Worm (Caenorhabditis elegans) whole organism, dauer: ENCODE data around the gene C05D9.9.

Experiments
- unc-62 ChIP-seq: sonication (generic microtip); optimal IDR thresholded peaks from 2 replicates; lab custom pipeline; 2017; ENCODE audit warnings: missing biosample characterization, missing genetic modification reagents, missing genetic modification characterization

Gene C05D9.9

ce11 chrX:1117252-1117651 lies 6.8 kb downstream of the C05D9.9 start:
- TF ChIP-seq unc-62 (GFP tag; lab: Kevin White, UChicago) = no peak

ce11 chrX:1115207-1115606 lies 8.8 kb downstream of the C05D9.9 start:
- TF ChIP-seq unc-62 (GFP tag; lab: Kevin White, UChicago) = no peak

ce11 chrX:1111603-1112002 lies 12.4 kb downstream of the C05D9.9 start, which contains the start of gene C05D9.3:
Gene C05D9.3, plus strand, starts transcription at chrX:1111903.
- no peak for TF ChIP-seq unc-62 (GFP tag; lab: Kevin White, UChicago)

ce11 chrX:1110723-1111122 lies 13.3 kb downstream of the C05D9.9 start:
- TF ChIP-seq unc-62 (GFP tag; lab: Kevin White, UChicago) = no peak

ce11 chrX:1108874-1109273 lies 15.2 kb downstream of the C05D9.9 start:
- TF ChIP-seq unc-62 (GFP tag; lab: Kevin White, UChicago) = no peak

- no peak for TF ChIP-seq unc-62 (GFP tag; lab: Kevin White, UChicago)
These were observed 16.3 kb downstream of the C05D9.9 start, which contains the start of gene C05D9.4 for ce11 chrX:1107758-1108157. Gene C05D9.4, plus strand, starts transcription at chrX:1108058.

ce11 chrX:1103702-1104262 lies 20.3 kb downstream of the C05D9.9 start, which contains the start of gene ife-4:
Gene ife-4, plus strand, starts transcription at chrX:1104212.
- no peak for TF ChIP-seq unc-62 (GFP tag; lab: Kevin White, UChicago)

DNA sequence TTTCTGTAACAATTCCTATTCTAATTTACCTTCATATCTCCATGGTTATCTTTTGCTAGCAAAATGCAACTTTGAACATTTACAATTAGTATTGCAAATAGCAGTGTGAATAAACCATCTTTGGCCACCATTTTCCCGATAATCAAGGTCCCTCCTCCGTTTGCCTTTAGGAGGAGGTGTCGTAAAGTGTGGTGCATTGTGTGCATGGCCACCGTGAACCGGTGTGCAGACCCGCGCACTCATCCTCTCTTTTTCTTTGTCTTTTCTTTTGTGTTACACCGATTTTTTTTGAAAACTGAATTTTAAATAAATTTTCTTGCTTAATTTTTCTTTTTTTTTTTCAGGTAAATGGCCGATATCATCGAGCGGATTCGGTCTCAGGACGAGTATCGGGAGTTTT lies 27.2 kb downstream of the C05D9.9 start, which contains the start of the genes pigx-1 and rme-6:
pigx-1 (minus strand) TSS at position 206 of the 400 bp plus-strand sequence.
rme-6 (plus strand) TSS at position 345 of the 400 bp plus-strand sequence.
- TF ChIP-seq unc-62 (GFP tag; lab: Kevin White, UChicago) = no peak

ce11 chrX:1094332-1094731 lies 29.7 kb downstream of the C05D9.9 start:
- TF ChIP-seq unc-62 (GFP tag; lab: Kevin White, UChicago) = no peak

DNA sequence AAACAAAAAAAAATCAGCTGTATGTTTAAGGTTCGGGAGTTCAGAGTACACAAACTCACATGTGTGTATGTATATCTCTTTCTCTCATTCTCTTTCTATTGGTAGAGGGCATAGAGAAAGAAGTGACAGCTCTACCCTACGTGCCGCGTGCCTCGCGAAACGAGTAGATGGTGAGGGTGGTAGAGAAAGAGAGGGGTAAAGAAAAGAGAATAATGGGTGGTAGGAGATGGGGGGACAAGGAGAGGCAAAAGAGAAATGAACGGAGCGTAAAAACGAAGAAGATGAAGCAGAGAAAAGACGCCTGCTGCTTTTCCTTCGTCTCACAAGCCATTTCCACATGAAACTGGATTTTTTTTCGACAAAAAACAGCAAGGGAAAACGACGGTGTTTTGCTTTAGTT lies 30.9 kb downstream of the C05D9.9 start:
- TF ChIP-seq unc-62 (GFP tag; lab: Kevin White, UChicago) = no peak

- no peak for TF ChIP-seq unc-62 (GFP tag; lab: Kevin White, UChicago)
These were observed 34.4 kb downstream of the C05D9.9 start for ce11 chrX:1089676-1090075.

ce11 chrX:1089133-1089532 lies 34.9 kb downstream of the C05D9.9 start:
- no peak for TF ChIP-seq unc-62 (GFP tag; lab: Kevin White, UChicago)

DNA sequence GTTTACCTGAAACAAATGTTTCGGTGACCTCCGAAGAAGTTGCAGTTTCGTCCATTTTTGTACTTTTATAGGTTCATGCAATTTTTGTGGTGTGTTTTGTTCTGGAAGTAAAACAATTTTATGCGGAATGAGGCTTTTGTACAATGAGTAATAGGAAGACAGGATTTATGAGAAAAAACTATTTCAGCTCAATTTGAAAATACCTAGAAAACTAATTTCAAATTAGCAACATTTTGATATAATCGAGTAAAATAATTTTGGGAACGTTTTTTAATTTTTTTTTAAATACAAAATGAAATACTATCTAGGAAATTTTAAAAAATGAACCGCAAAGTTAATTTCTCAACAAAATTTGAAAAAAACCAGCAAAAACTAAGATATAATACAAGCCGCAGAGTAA lies 36.0 kb downstream of the C05D9.9 start, which contains the start of gene rei-2:
rei-2 (minus strand) TSS at position 101 of the 400 bp plus-strand sequence.
- no peak for TF ChIP-seq unc-62 (GFP tag; lab: Kevin White, UChicago)

ce11 chrX:1086406-1086897 lies 37.6 kb downstream of the C05D9.9 start:
- no peak for TF ChIP-seq unc-62 (GFP tag; lab: Kevin White, UChicago)

DNA sequence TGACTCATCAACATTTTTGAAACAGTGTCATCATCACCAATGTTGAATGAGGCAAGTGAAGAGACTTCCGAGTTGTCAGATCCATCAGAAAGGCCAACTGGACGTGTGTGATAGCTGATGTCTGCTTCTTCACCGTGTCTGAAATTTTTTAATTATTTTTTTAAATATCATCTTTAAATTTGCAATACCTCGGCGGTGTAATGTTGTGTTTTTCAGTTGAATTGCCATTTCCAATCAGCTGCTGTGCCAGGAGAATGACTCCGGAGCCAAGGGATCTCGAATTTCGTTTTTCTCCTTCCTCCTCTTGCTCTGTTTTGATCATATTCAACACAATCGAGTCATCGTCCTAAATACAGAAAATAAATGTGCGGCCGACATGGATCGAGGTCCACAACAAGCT lies 39.0 kb downstream of the C05D9.9 start:
- TF ChIP-seq unc-62 (GFP tag; lab: Kevin White, UChicago) = no peak

ce11 chrX:1081927-1082326 lies 42.1 kb downstream of the C05D9.9 start:
- no peak for TF ChIP-seq unc-62 (GFP tag; lab: Kevin White, UChicago)

- no peak for TF ChIP-seq unc-62 (GFP tag; lab: Kevin White, UChicago)
These were observed 43.5 kb downstream of the C05D9.9 start, which contains the start of gene pfn-3 for ce11 chrX:1080549-1080948. Gene pfn-3, minus strand, starts transcription at chrX:1080649.
